Fruit fly (Drosophila melanogaster) whole organism, larva: ENCODE measurements around the gene wit.

Experiments used
- noc ChIP-seq: fragments of 200-800 bp; sonication (Bioruptor generic); optimal IDR thresholded peaks from 3 replicates; lab custom pipeline; 2019; ENCODE audit warnings: missing biosample characterization, mild to moderate bottlenecking, missing genetic modification characterization, moderate library complexity

Gene wit

dm6 chr3L:4070221-4070995 is 1.1 kb downstream of the wit start:
- TF ChIP-seq noc (tag; lab: Kevin White, UChicago) = peak; percentile 88

- TF ChIP-seq noc (tag; lab: Kevin White, UChicago) = no peak
These were observed 2.4 kb downstream of the wit start, which contains the start of gene CG32259 for dm6 chr3L:4069069-4069468. TSS of gene CG32259 (plus strand) at chr3L:4069369.

- no peak for TF ChIP-seq noc (tag; lab: Kevin White, UChicago)
These were observed 3.1 kb downstream of the wit start for dm6 chr3L:4068368-4068767.

dm6 chr3L:4061921-4062474 is 9.5 kb downstream of the wit start, which contains the start of gene dib:
TSS of gene dib (plus strand) at chr3L:4062292.
- no peak for TF ChIP-seq noc (tag; lab: Kevin White, UChicago)

dm6 chr3L:4059293-4059820 is 12.2 kb downstream of the wit start, which contains the start of gene Ugt305A1:
TSS of gene Ugt305A1 (plus strand) at chr3L:4059770.
- TF ChIP-seq noc (tag; lab: Kevin White, UChicago) = no peak

- no peak for TF ChIP-seq noc (tag; lab: Kevin White, UChicago)
These were observed 14.7 kb downstream of the wit start for dm6 chr3L:4056812-4057211.

dm6 chr3L:4055438-4055962 is 16.0 kb downstream of the wit start:
- TF ChIP-seq noc (tag; lab: Kevin White, UChicago) = no peak

dm6 chr3L:4049082-4049481 is 22.4 kb downstream of the wit start:
- TF ChIP-seq noc (tag; lab: Kevin White, UChicago) = no peak

- TF ChIP-seq noc (tag; lab: Kevin White, UChicago) = no peak
These were observed 23.9 kb downstream of the wit start, which contains the start of gene Dpy-30L2 for dm6 chr3L:4047635-4048034. TSS of gene Dpy-30L2 (minus strand) at chr3L:4047735.

- TF ChIP-seq noc (tag; lab: Kevin White, UChicago) = no peak
These were observed 25.2 kb downstream of the wit start, which contains the start of gene CG1136 for dm6 chr3L:4046289-4046688. TSS of gene CG1136 (plus strand) at chr3L:4046596.

dm6 chr3L:4044497-4044896 is 27.0 kb downstream of the wit start:
- no peak for TF ChIP-seq noc (tag; lab: Kevin White, UChicago)

- TF ChIP-seq noc (tag; lab: Kevin White, UChicago) = no peak
These were observed 31.1 kb downstream of the wit start, which contains the start of the genes CG11593 and Rcd5 for dm6 chr3L:4040247-4040925. TSS of gene CG11593 (minus strand) at chr3L:4040482. TSS of gene Rcd5 (plus strand) at chr3L:4040529.

- no peak for TF ChIP-seq noc (tag; lab: Kevin White, UChicago)
These were observed 36.0 kb downstream of the wit start, which contains the start of gene Gr64f for dm6 chr3L:4035499-4035898. TSS of gene Gr64f (plus strand) at chr3L:4035799.

dm6 chr3L:4031762-4032161 is 39.8 kb downstream of the wit start, which contains the start of the genes Gr64d and Gr64e:
TSS of gene Gr64d (plus strand) at chr3L:4032062.
TSS of gene Gr64e (plus strand) at chr3L:4032141.
- TF ChIP-seq noc (tag; lab: Kevin White, UChicago) = no peak

- no peak for TF ChIP-seq noc (tag; lab: Kevin White, UChicago)
These were observed 43.2 kb downstream of the wit start, which contains the start of the genes Gr64b and Gr64c for dm6 chr3L:4028305-4028704. TSS of gene Gr64b (plus strand) at chr3L:4028605. TSS of gene Gr64c (plus strand) at chr3L:4028605.
